Worm (Caenorhabditis elegans): ENCODE data around the gene phat-8.

DNA sequence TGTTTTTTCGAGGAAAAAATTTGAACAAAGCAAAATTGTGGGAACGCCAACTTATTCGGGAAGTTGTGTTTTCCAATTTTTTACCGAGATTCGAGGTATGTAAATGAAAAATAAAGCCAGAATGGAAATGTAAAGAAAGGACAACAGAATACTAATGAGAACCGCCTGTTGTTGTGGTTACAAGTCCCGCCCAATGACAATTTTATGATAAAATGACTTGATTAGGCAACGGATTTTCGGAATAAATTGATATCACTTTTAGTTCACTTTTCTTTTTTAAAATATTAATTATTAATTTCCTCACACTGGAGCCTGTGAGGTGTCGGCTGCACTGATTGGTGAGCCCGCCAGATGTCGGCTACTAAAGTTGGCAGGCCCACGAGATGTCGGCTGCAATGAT is 39.2 kb upstream of the phat-8 start, which contains the start of gene dct-12:
- TF ChIP-seq efl-3 (GFP tag; optimal IDR thresholded peaks at IDR 0.05) (no peak), C34B4.2 (tag; optimal IDR thresholded peaks at IDR 0.05) (no peak), sup-37 (GFP tag; optimal IDR thresholded peaks at IDR 0.05) (no peak), tlp-1 (tag; optimal IDR thresholded peaks at IDR 0.05) (no peak), nhr-12 (tag; optimal IDR thresholded peaks at IDR 0.05) (no peak)
